Fruit fly (Drosophila melanogaster) whole organism, pupa: ENCODE results near the gene homer.
A peak's percentile ranks its signal among the peaks of the same experiment; 100 is the strongest.

Source experiments
- CG10348 ChIP-seq: fragments of 200-800 bp; sonication (Bioruptor generic); IDR thresholded peaks from 2 replicates; pipeline ENCODE4 v1.3.6; 2022; ENCODE audit warnings: missing biosample characterization, missing genetic modification characterization
- CG12605 ChIP-seq: fragments of 200-800 bp; sonication (Bioruptor generic); IDR thresholded peaks from 2 replicates; pipeline ENCODE4 v1.3.6; 2022; ENCODE audit warnings: missing biosample characterization, missing genetic modification characterization
- CG13204 ChIP-seq: fragments of 200-800 bp; sonication (Bioruptor generic); optimal IDR thresholded peaks from 2 replicates; lab custom pipeline; 2018; ENCODE audit warnings: missing biosample characterization, mild to moderate bottlenecking, missing genetic modification characterization, moderate library complexity
- CG14655 ChIP-seq: fragments of 200-800 bp; sonication (Bioruptor generic); optimal IDR thresholded peaks from 3 replicates; lab custom pipeline; 2017; ENCODE audit warnings: mild to moderate bottlenecking, missing biosample characterization, missing genetic modification reagents, missing genetic modification characterization
- CG15710 ChIP-seq: fragments of 200-800 bp; sonication (Bioruptor generic); optimal IDR thresholded peaks from 2 replicates; lab custom pipeline; 2018; ENCODE audit warnings: missing biosample characterization, mild to moderate bottlenecking, missing genetic modification characterization, moderate library complexity
- CG17806 ChIP-seq: fragments of 200-800 bp; sonication (Bioruptor generic); optimal IDR thresholded peaks from 2 replicates; lab custom pipeline; 2018; ENCODE audit warnings: missing biosample characterization, mild to moderate bottlenecking, missing genetic modification characterization, moderate library complexity
- CG32121 ChIP-seq: fragments of 200-800 bp; sonication (Bioruptor generic); IDR thresholded peaks from 2 replicates; pipeline ENCODE4 v1.3.6; 2022; ENCODE audit warnings: missing biosample characterization, missing genetic modification characterization
- CG34367 ChIP-seq: fragments of 200-800 bp; sonication (Bioruptor generic); optimal IDR thresholded peaks from 2 replicates; lab custom pipeline; 2018; ENCODE audit warnings: missing biosample characterization, mild to moderate bottlenecking, missing genetic modification characterization
- CG4496 ChIP-seq: fragments of 200-800 bp; sonication (Bioruptor generic); IDR thresholded peaks from 3 replicates; pipeline ENCODE4 v1.3.6; 2022; ENCODE audit warnings: missing biosample characterization, missing genetic modification characterization
- CG8159 ChIP-seq: fragments of 200-800 bp; sonication (Bioruptor generic); optimal IDR thresholded peaks from 3 replicates; lab custom pipeline; 2018; ENCODE audit warnings: missing biosample characterization, mild to moderate bottlenecking, missing genetic modification characterization, moderate library complexity
- CG8301 ChIP-seq: fragments of 200-800 bp; sonication (Bioruptor generic); optimal IDR thresholded peaks from 2 replicates; lab custom pipeline; 2018; ENCODE audit warnings: missing biosample characterization, mild to moderate bottlenecking, missing genetic modification characterization
- CG9948 ChIP-seq: fragments of 200-800 bp; sonication (Bioruptor generic); optimal IDR thresholded peaks from 2 replicates; lab custom pipeline; 2018; ENCODE audit warnings: missing biosample characterization, mild to moderate bottlenecking, missing genetic modification characterization, moderate library complexity
- D1 ChIP-seq: fragments of 200-800 bp; sonication (Bioruptor generic); optimal IDR thresholded peaks from 2 replicates; lab custom pipeline; 2018; ENCODE audit warnings: missing biosample characterization, mild to moderate bottlenecking, missing genetic modification characterization, moderate library complexity
- EcR ChIP-seq: fragments of 200-800 bp; sonication (Bioruptor generic); optimal IDR thresholded peaks from 3 replicates; lab custom pipeline; 2019; ENCODE audit warnings: missing biosample characterization, missing genetic modification characterization, mild to moderate bottlenecking, moderate library complexity, missing genetic modification reagents
- Ets98B ChIP-seq: fragments of 200-800 bp; sonication (Bioruptor generic); IDR thresholded peaks from 2 replicates; pipeline ENCODE4 v1.3.6; 2022; ENCODE audit warnings: missing biosample characterization, missing genetic modification characterization
- Pif1A ChIP-seq: fragments of 200-800 bp; sonication (Bioruptor generic); optimal IDR thresholded peaks from 3 replicates; lab custom pipeline; 2016; ENCODE audit warnings: missing biosample characterization, missing genetic modification characterization
- Pif1B ChIP-seq: fragments of 200-800 bp; sonication (Bioruptor generic); optimal IDR thresholded peaks from 3 replicates; lab custom pipeline; 2016; ENCODE audit warnings: missing biosample characterization, missing genetic modification characterization
- Snoo ChIP-seq: fragments of 200-800 bp; sonication (Bioruptor generic); optimal IDR thresholded peaks from 3 replicates; lab custom pipeline; 2017; ENCODE audit warnings: missing biosample characterization, mild to moderate bottlenecking, missing genetic modification characterization, inconsistent platforms
- fd96Ca ChIP-seq: fragments of 200-800 bp; sonication (Bioruptor generic); IDR thresholded peaks from 3 replicates; pipeline ENCODE4 v1.3.6; 2022; ENCODE audit warnings: missing biosample characterization, missing genetic modification characterization
- gl ChIP-seq: fragments of 200-800 bp; sonication (Bioruptor generic); optimal IDR thresholded peaks from 2 replicates; lab custom pipeline; 2018; ENCODE audit warnings: missing biosample characterization, mild to moderate bottlenecking, missing genetic modification characterization
- rn ChIP-seq: fragments of 200-800 bp; sonication (Bioruptor generic); IDR thresholded peaks from 2 replicates; pipeline ENCODE4 v1.3.6; 2022; ENCODE audit warnings: missing biosample characterization, missing genetic modification characterization

The homer gene

dm6 chr2L:6740088-6740487, 16.9 kb upstream of the homer start, which contains the start of gene TTLL3A:
Gene TTLL3A (minus strand): TSS chr2L:6740188.
- TF ChIP-seq CG4496 (GFP tag; lab: Robert Waterston, UW), result no peak
- no peak for TF ChIP-seq CG15710 (tag; lab: Kevin White, UChicago)
- TF ChIP-seq CG9948 (tag; lab: Kevin White, UChicago), result no peak
- TF ChIP-seq rn (GFP tag; lab: Robert Waterston, UW), result no peak
- TF ChIP-seq Ets98B (GFP tag; lab: Robert Waterston, UW), result no peak

- TF ChIP-seq CG9948 (tag; lab: Kevin White, UChicago) (no peak), CG17806 (no peak), D1 (tag; lab: Kevin White, UChicago) (no peak), Snoo (tag; lab: Kevin White, UChicago) (no peak), gl (no peak), fd96Ca (GFP tag; lab: Robert Waterston, UW) (no peak), CG15710 (tag; lab: Kevin White, UChicago) (no peak), Ets98B (GFP tag; lab: Robert Waterston, UW) (no peak), CG13204 (GFP tag; lab: Kevin White, UChicago) (no peak), Pif1B (GFP tag; lab: Kevin White, UChicago) (no peak), CG32121 (GFP tag; lab: Robert Waterston, UW) (no peak), CG10348 (no peak), CG8159 (tag; lab: Kevin White, UChicago) (no peak), rn (GFP tag; lab: Robert Waterston, UW) (no peak), CG4496 (GFP tag; lab: Robert Waterston, UW) (no peak), CG8301 (no peak), CG14655 (GFP tag; lab: Kevin White, UChicago) (no peak), CG34367 (tag; lab: Kevin White, UChicago) (no peak)
These were observed 9.4 kb upstream of the homer start, which contains the start of gene TTLL3B for dm6 chr2L:6732566-6732965. Gene TTLL3B (plus strand): TSS chr2L:6732866.

dm6 chr2L:6723750-6724503, 768 bp upstream of the homer start, which contains the start of gene Liprin-alpha:
Gene Liprin-alpha (plus strand): TSS chr2L:6723903.
- no peak for TF ChIP-seq CG10348
- TF ChIP-seq CG8301, result no peak
- no peak for TF ChIP-seq Ets98B (GFP tag; lab: Robert Waterston, UW)
- peak; percentile 43; the same call in 1 of the 3 replicates for TF ChIP-seq fd96Ca (GFP tag; lab: Robert Waterston, UW)
- no peak for TF ChIP-seq CG32121 (GFP tag; lab: Robert Waterston, UW)
- no peak for TF ChIP-seq CG4496 (GFP tag; lab: Robert Waterston, UW)
- TF ChIP-seq CG13204 (GFP tag; lab: Kevin White, UChicago), result no peak
- TF ChIP-seq D1 (tag; lab: Kevin White, UChicago), result no peak
- TF ChIP-seq, all 21 proteins: peak for 1

- TF ChIP-seq CG14655 (GFP tag; lab: Kevin White, UChicago) (no peak), CG8159 (tag; lab: Kevin White, UChicago) (no peak), CG17806 (no peak), CG32121 (GFP tag; lab: Robert Waterston, UW) (no peak), CG4496 (GFP tag; lab: Robert Waterston, UW) (no peak), Ets98B (GFP tag; lab: Robert Waterston, UW) (no peak), CG10348 (no peak), EcR (GFP tag; lab: Kevin White, UChicago) (no peak), fd96Ca (GFP tag; lab: Robert Waterston, UW) (no peak), CG9948 (tag; lab: Kevin White, UChicago) (no peak), Pif1A (GFP tag; lab: Kevin White, UChicago) (no peak), gl (no peak), CG34367 (tag; lab: Kevin White, UChicago) (no peak), rn (GFP tag; lab: Robert Waterston, UW) (no peak)
These were observed 1.4 kb downstream of the homer start for dm6 chr2L:6721710-6722109.

- TF ChIP-seq CG4496 (GFP tag; lab: Robert Waterston, UW) (no peak), CG14655 (GFP tag; lab: Kevin White, UChicago) (no peak), Ets98B (GFP tag; lab: Robert Waterston, UW) (0 out of 2 replicates have a peak, but pooled peaks have one; percentile 6), Pif1A (GFP tag; lab: Kevin White, UChicago) (no peak), CG15710 (tag; lab: Kevin White, UChicago) (no peak), CG34367 (tag; lab: Kevin White, UChicago) (no peak), CG13204 (GFP tag; lab: Kevin White, UChicago) (no peak), D1 (tag; lab: Kevin White, UChicago) (no peak)
These were observed 5.7 kb downstream of the homer start, which contains the start of gene Aatf for dm6 chr2L:6717460-6717859. Gene Aatf (plus strand): TSS chr2L:6717625.

dm6 chr2L:6716921-6717320, 6.2 kb downstream of the homer start:
- TF ChIP-seq CG8159 (tag; lab: Kevin White, UChicago) (no peak), CG12605 (GFP tag; lab: Robert Waterston, UW) (no peak), CG10348 (no peak), CG14655 (GFP tag; lab: Kevin White, UChicago) (no peak), Snoo (tag; lab: Kevin White, UChicago) (no peak), gl (no peak)
